Fruit fly (Drosophila melanogaster): ENCODE measurements around the gene mbc.

mbc gene

DNA sequence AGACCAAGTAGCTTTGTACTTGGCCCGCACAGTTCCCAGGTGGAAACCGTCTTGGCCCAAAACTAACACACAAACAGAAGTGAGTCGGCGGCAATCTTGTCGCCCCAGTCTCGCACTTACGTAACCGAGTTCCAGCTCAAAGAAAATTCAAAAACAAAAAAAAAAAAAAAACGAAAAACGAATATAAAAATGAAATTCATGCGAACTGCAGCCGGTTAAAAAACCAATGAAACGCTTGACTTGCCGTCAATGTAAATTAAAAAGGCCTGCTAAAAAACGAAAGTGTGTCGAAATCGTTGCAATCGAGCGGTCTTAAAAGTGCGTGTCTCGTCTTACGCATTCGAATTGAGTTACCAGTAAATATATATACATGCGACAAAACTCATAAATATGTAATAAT lies 42.1 kb downstream of the mbc start:
- peak; percentile 40 for TF ChIP-seq CG6276 (GFP tag; optimal IDR thresholded peaks at IDR 0.05)
- no peak for TF ChIP-seq esn (GFP tag; optimal IDR thresholded peaks at IDR 0.05)
- TF ChIP-seq fd59A (GFP tag; optimal IDR thresholded peaks at IDR 0.05) = no peak
- TF ChIP-seq CG10669 (GFP tag; optimal IDR thresholded peaks at IDR 0.05) = no peak
- no peak for TF ChIP-seq spab (GFP tag; optimal IDR thresholded peaks at IDR 0.05)
- TF ChIP-seq pdm3 (GFP tag; optimal IDR thresholded peaks at IDR 0.05) = no peak
- TF ChIP-seq topi (GFP tag; optimal IDR thresholded peaks at IDR 0.05) = no peak
- no peak for TF ChIP-seq CG32006 (GFP tag; optimal IDR thresholded peaks at IDR 0.05)
- no peak for TF ChIP-seq CG31627 (GFP tag; optimal IDR thresholded peaks at IDR 0.05)
- no peak for TF ChIP-seq lz (GFP tag; optimal IDR thresholded peaks at IDR 0.05)
- peak; percentile 51; the same call in 2 of the 3 replicates for TF ChIP-seq eg (GFP tag; IDR thresholded peaks at IDR 0.05)
- no peak for TF ChIP-seq CG4318 (GFP tag; optimal IDR thresholded peaks at IDR 0.05)
- TF ChIP-seq Hr39 (GFP tag; optimal IDR thresholded peaks at IDR 0.05) = no peak
- no peak for TF ChIP-seq CG3919 (GFP tag; optimal IDR thresholded peaks at IDR 0.05)
- no peak for TF ChIP-seq fkh (GFP tag; optimal IDR thresholded peaks at IDR 0.05)
- no peak for TF ChIP-seq CG11762 (GFP tag; optimal IDR thresholded peaks at IDR 0.05; ENCODE audit: insufficient read depth)
- peak; percentile 22 for TF ChIP-seq Sox102F (GFP tag; optimal IDR thresholded peaks at IDR 0.05)
- TF ChIP-seq CG6854 (GFP tag; optimal IDR thresholded peaks at IDR 0.05) = no peak
- TF ChIP-seq Gug (GFP tag; IDR thresholded peaks at IDR 0.05) = no peak
- TF ChIP-seq CG15336 (GFP tag; IDR thresholded peaks at IDR 0.05) = no peak; the same call in 1 of the 2 replicates
- TF ChIP-seq vri (GFP tag; optimal IDR thresholded peaks at IDR 0.05) = peak; percentile 62
- peak; percentile 84 for TF ChIP-seq Blimp-1 (GFP tag; optimal IDR thresholded peaks at IDR 0.05)
- TF ChIP-seq CG1621 (tag; optimal IDR thresholded peaks at IDR 0.05) = no peak
- no peak for TF ChIP-seq CG16779 (tag; optimal IDR thresholded peaks at IDR 0.05)
- no peak for TF ChIP-seq dsx (GFP tag; optimal IDR thresholded peaks at IDR 0.05; ENCODE audit: poor library complexity, severe bottlenecking)
- TF ChIP-seq Eip93F (GFP tag; optimal IDR thresholded peaks at IDR 0.05) = no peak
- TF ChIP-seq CG8632 (GFP tag; optimal IDR thresholded peaks at IDR 0.05) = no peak
- no peak for TF ChIP-seq acj6 (GFP tag; optimal IDR thresholded peaks at IDR 0.05)
- no peak for TF ChIP-seq fd85E (GFP tag; optimal IDR thresholded peaks at IDR 0.05)
- TF ChIP-seq CG8119 (GFP tag; IDR thresholded peaks at IDR 0.05) = peak; percentile 63; the same call in 2 of the 3 replicates
- TF ChIP-seq svp (GFP tag) = no peak
- TF ChIP-seq Hr4 (GFP tag; optimal IDR thresholded peaks at IDR 0.05) = no peak
- TF ChIP-seq Ets21C (GFP tag; optimal IDR thresholded peaks at IDR 0.05) = no peak
- no peak for TF ChIP-seq OdsH (GFP tag; optimal IDR thresholded peaks at IDR 0.05)
- TF ChIP-seq net (GFP tag; optimal IDR thresholded peaks at IDR 0.05) = peak; percentile 2
- TF ChIP-seq ss (GFP tag; optimal IDR thresholded peaks at IDR 0.05) = peak; percentile 0 to 77
- no peak for TF ChIP-seq salr (GFP tag; optimal IDR thresholded peaks at IDR 0.05)
- no peak for TF ChIP-seq CG8319 (GFP tag; optimal IDR thresholded peaks at IDR 0.05)
- TF ChIP-seq Eip78C (GFP tag) = peak; percentile 64
- TF ChIP-seq CG6163 (GFP tag; IDR thresholded peaks at IDR 0.05) = peak; percentile 43; the same call in 2 of the 3 replicates

DNA sequence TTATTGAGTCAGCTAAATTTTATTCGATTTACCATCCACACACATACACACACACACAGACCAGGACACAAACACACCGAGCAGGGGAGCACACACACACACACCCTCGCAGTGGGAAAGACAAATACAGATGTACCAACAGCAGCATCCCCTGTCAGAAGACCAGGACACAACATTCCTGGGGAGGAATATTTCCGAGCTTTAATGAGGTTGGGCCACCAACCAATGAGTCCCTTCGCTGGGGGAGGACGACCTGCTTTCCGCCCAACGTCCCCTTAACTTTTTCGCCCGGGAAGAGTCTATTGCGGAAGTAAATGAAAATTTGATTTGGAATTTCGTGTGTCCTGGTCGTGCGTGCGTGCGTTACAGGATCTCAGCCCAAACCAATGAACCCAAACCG lies 45.5 kb downstream of the mbc start:
- TF ChIP-seq Eip75B (GFP tag; optimal IDR thresholded peaks at IDR 0.05) (no peak), Blimp-1 (GFP tag; optimal IDR thresholded peaks at IDR 0.05) (no peak), Sox14 (GFP tag; optimal IDR thresholded peaks at IDR 0.05) (no peak), OdsH (GFP tag; optimal IDR thresholded peaks at IDR 0.05) (no peak), CG8319 (GFP tag; optimal IDR thresholded peaks at IDR 0.05) (no peak), dac (GFP tag; optimal IDR thresholded peaks at IDR 0.05) (no peak), eg (GFP tag; IDR thresholded peaks at IDR 0.05) (no peak), Sox15 (GFP tag; optimal IDR thresholded peaks at IDR 0.05) (no peak), Lpt (GFP tag; optimal IDR thresholded peaks at IDR 0.05) (no peak), Smox (GFP tag; optimal IDR thresholded peaks at IDR 0.05) (no peak), CG15336 (GFP tag; IDR thresholded peaks at IDR 0.05) (no peak), Hr38 (GFP tag; optimal IDR thresholded peaks at IDR 0.05) (no peak), CG3919 (GFP tag; optimal IDR thresholded peaks at IDR 0.05) (no peak), topi (GFP tag; optimal IDR thresholded peaks at IDR 0.05) (no peak), CG6854 (GFP tag; optimal IDR thresholded peaks at IDR 0.05) (no peak), Ets96B (tag; optimal IDR thresholded peaks at IDR 0.05) (no peak), ss (GFP tag; optimal IDR thresholded peaks at IDR 0.05) (no peak), CG3032 (tag; optimal IDR thresholded peaks at IDR 0.05) (no peak)

All from whole organism, prepupa.